Fruit fly (Drosophila melanogaster): ENCODE data around the gene mtd.

The mtd gene

DNA sequence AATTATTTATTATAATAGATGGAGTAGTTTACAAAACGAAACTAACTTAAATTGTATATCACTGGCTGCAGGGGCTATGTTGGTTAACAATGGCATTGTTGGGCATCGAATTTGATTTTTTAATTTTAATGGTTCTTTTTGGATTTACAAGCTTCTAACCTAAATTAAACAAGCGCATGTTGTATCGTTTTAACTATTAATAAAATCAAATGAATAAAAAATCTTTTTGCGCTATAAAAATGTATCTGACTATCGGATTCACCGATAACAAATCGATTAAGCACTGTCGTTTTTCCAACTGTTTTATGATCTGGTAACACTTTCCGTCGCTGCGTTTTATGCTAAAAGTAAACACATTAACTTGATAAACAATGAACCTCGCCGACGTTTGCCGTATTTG is 24.5 kb upstream of the mtd start, which contains the start of the genes hd and CG14667:
Gene hd (minus strand): TSS at position 243 of the 400 bp plus-strand sequence.
Gene CG14667 (plus strand): TSS at position 303 of the 400 bp plus-strand sequence.
- TF ChIP-seq Myc (optimal IDR thresholded peaks at IDR 0.05) (no peak), h (optimal IDR thresholded peaks at IDR 0.05) (no peak), ttk (optimal IDR thresholded peaks at IDR 0.05) (no peak), psq (optimal IDR thresholded peaks at IDR 0.05) (no peak), Sin3A (optimal IDR thresholded peaks at IDR 0.05) (no peak), insv (optimal IDR thresholded peaks at IDR 0.05) (no peak)

DNA sequence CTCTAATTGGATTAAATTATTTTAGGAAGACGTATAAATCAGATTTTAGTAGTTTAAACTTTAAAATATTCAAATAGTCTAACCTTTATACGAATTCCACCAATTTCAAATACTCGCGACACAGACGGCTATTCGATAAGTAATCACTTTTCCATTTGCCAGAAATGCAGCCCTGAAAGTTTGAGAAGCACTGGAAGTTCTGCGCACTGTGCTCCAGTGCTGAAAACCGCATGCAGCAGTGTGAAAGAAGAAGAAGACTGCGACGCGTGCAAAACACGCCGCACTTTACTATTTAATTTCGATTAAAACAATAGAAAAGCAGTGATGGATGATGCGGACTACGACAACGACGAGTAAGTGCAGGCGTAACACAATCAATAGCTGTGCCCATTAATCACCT is 21.3 kb upstream of the mtd start, which contains the start of gene Polr2F:
Gene Polr2F (plus strand): TSS at position 233 of the 400 bp plus-strand sequence.
- TF ChIP-seq psq (optimal IDR thresholded peaks at IDR 0.05): peak; percentile 1
- no peak for TF ChIP-seq Sin3A (optimal IDR thresholded peaks at IDR 0.05)

dm6 chr3R:5369490-5370001 is 19.3 kb upstream of the mtd start, which contains the start of the genes CG31542 and CG34277:
Gene CG31542, plus strand, starts transcription at chr3R:5369540.
Gene CG34277, plus strand, starts transcription at chr3R:5369540.
- TF ChIP-seq ttk (optimal IDR thresholded peaks at IDR 0.05): no peak
- TF ChIP-seq h (optimal IDR thresholded peaks at IDR 0.05): no peak
- no peak for TF ChIP-seq Myc (optimal IDR thresholded peaks at IDR 0.05)
- TF ChIP-seq insv (optimal IDR thresholded peaks at IDR 0.05): no peak
- TF ChIP-seq Sin3A (optimal IDR thresholded peaks at IDR 0.05): no peak
- TF ChIP-seq psq (optimal IDR thresholded peaks at IDR 0.05): no peak

- no peak for TF ChIP-seq Sin3A (optimal IDR thresholded peaks at IDR 0.05)
- no peak for TF ChIP-seq psq (optimal IDR thresholded peaks at IDR 0.05)
- TF ChIP-seq insv (optimal IDR thresholded peaks at IDR 0.05): no peak
- TF ChIP-seq ttk (optimal IDR thresholded peaks at IDR 0.05): no peak
- no peak for TF ChIP-seq Myc (optimal IDR thresholded peaks at IDR 0.05)
- no peak for TF ChIP-seq h (optimal IDR thresholded peaks at IDR 0.05)
Observed at dm6 chr3R:5368170-5368781, 18.0 kb upstream of the mtd start, which contains the start of gene Cerk. Gene Cerk, minus strand, starts transcription at chr3R:5368306.

dm6 chr3R:5367512-5368169 is 17.4 kb upstream of the mtd start:
- TF ChIP-seq h (optimal IDR thresholded peaks at IDR 0.05) (no peak), Myc (optimal IDR thresholded peaks at IDR 0.05) (no peak), insv (optimal IDR thresholded peaks at IDR 0.05) (no peak)

DNA sequence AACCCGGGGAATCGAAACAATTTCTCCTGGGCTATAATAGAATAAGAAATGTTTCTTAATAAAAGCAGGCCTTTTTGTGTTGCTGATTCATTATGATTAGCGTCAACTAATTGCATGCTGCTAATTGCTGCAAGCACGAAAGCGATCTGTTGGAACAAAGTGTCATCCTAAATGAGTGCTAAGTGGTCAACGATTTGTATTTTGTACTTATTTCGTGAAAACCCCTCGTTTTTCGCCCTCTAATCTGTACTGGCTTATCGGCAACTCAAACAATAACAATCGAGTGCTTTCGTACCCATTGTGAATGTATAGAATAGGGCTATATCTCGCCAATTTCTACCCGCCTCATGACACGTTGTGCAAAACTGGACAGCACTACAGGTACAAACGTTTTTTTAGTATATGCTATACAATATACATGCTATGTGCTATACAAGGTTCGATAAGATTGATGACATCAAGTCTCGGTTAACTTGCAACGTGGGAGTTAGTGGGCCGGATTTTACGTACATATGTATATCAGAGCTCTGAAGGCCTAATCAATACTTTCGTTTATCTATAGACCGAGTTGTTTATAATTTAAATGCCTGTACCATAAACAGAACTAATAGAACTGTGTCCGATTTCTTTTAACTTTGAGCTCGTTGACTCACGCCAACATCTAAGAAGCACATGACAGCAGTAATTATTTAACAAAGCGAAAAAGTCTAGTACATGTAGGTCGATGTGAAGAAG is 14.5 kb upstream of the mtd start:
- no peak for TF ChIP-seq h (optimal IDR thresholded peaks at IDR 0.05)
- no peak for TF ChIP-seq psq (optimal IDR thresholded peaks at IDR 0.05)
- no peak for TF ChIP-seq Sin3A (optimal IDR thresholded peaks at IDR 0.05)
- no peak for TF ChIP-seq ttk (optimal IDR thresholded peaks at IDR 0.05)
- no peak for TF ChIP-seq Myc (optimal IDR thresholded peaks at IDR 0.05)
- no peak for TF ChIP-seq insv (optimal IDR thresholded peaks at IDR 0.05)

dm6 chr3R:5363412-5363811 is 13.2 kb upstream of the mtd start:
- TF ChIP-seq ttk (optimal IDR thresholded peaks at IDR 0.05) (no peak), psq (optimal IDR thresholded peaks at IDR 0.05) (no peak), h (optimal IDR thresholded peaks at IDR 0.05) (no peak), Myc (optimal IDR thresholded peaks at IDR 0.05) (no peak), Sin3A (optimal IDR thresholded peaks at IDR 0.05) (no peak), insv (optimal IDR thresholded peaks at IDR 0.05) (no peak)

dm6 chr3R:5361681-5362319 is 11.6 kb upstream of the mtd start:
- TF ChIP-seq Sin3A (optimal IDR thresholded peaks at IDR 0.05): no peak
- no peak for TF ChIP-seq insv (optimal IDR thresholded peaks at IDR 0.05)
- TF ChIP-seq Myc (optimal IDR thresholded peaks at IDR 0.05): no peak
- TF ChIP-seq h (optimal IDR thresholded peaks at IDR 0.05): no peak
- TF ChIP-seq psq (optimal IDR thresholded peaks at IDR 0.05): no peak

DNA sequence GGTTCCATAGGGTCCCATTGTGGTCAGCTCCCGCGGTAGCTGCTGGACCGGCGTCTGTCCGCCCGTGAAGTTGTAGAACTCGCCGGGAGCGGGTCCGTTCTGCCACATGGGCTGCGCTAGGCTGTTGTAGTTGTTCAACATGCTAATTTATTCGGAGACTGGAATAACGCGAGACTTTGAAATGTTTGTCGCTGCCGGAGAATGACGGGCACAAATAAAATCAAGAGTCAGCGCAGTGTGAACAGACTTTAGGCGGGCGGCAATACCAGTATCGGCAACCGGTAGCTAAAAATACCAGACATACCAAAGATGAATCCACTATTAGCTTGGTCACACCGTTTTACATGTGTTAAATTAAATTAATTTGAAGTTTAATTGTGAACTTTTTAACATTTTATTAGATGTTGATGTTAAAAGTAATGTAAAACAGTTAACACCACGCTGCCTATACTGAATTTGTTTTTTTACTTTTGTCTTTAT is 7.7 kb upstream of the mtd start, which contains the start of gene Prosbeta7:
Gene Prosbeta7 (minus strand): TSS at position 430 of the 480 bp plus-strand sequence.
- TF ChIP-seq Sin3A (optimal IDR thresholded peaks at IDR 0.05) (no peak), ttk (optimal IDR thresholded peaks at IDR 0.05) (no peak), psq (optimal IDR thresholded peaks at IDR 0.05) (no peak), Myc (optimal IDR thresholded peaks at IDR 0.05) (no peak), insv (optimal IDR thresholded peaks at IDR 0.05) (no peak), h (optimal IDR thresholded peaks at IDR 0.05) (no peak)

dm6 chr3R:5355135-5355493 is 4.9 kb upstream of the mtd start:
- TF ChIP-seq insv (optimal IDR thresholded peaks at IDR 0.05) (no peak), Sin3A (optimal IDR thresholded peaks at IDR 0.05) (no peak), psq (optimal IDR thresholded peaks at IDR 0.05) (no peak), h (optimal IDR thresholded peaks at IDR 0.05) (no peak), Myc (optimal IDR thresholded peaks at IDR 0.05) (no peak), ttk (optimal IDR thresholded peaks at IDR 0.05) (no peak)

- no peak for TF ChIP-seq h (optimal IDR thresholded peaks at IDR 0.05)
- no peak for TF ChIP-seq psq (optimal IDR thresholded peaks at IDR 0.05)
- TF ChIP-seq ttk (optimal IDR thresholded peaks at IDR 0.05): no peak
- no peak for TF ChIP-seq insv (optimal IDR thresholded peaks at IDR 0.05)
- TF ChIP-seq Sin3A (optimal IDR thresholded peaks at IDR 0.05): no peak
- no peak for TF ChIP-seq Myc (optimal IDR thresholded peaks at IDR 0.05)
Observed at dm6 chr3R:5354373-5355134, 4.3 kb upstream of the mtd start, which contains the start of the genes CG11999 and CG1161. Gene CG11999, minus strand, starts transcription at chr3R:5354747. Gene CG1161, plus strand, starts transcription at chr3R:5355092.

Data from Kc167 (cell line).